Worm (Caenorhabditis elegans) whole organism, L2 larva: ENCODE results near the gene F39D8.3.

Experiments used
- C34F6.9 ChIP-seq: fragments of 150-350 bp; optimal IDR thresholded peaks from 2 replicates; lab custom pipeline; 2014; ENCODE audit warnings: missing biosample characterization, missing genetic modification characterization
- R02D3.7 ChIP-seq: fragments of 150-350 bp; optimal IDR thresholded peaks from 2 replicates; lab custom pipeline; 2014; ENCODE audit warnings: missing biosample characterization, missing genetic modification characterization
- Y55F3AM.14 ChIP-seq: fragments of 200-800 bp; sonication (Bioruptor generic); optimal IDR thresholded peaks from 2 replicates; lab custom pipeline; 2018; ENCODE audit warnings: mild to moderate bottlenecking, missing genetic modification characterization, missing compliant biosample characterization
- ZK546.5 ChIP-seq: sonication (generic microtip); optimal IDR thresholded peaks from 2 replicates; lab custom pipeline; 2017; ENCODE audit warnings: missing biosample characterization, missing genetic modification characterization
- alr-1 ChIP-seq: fragments of 150-350 bp; optimal IDR thresholded peaks from 2 replicates; lab custom pipeline; 2014; ENCODE audit warnings: missing biosample characterization, missing genetic modification characterization
- aly-2 ChIP-seq: fragments of 150-350 bp; optimal IDR thresholded peaks from 2 replicates; lab custom pipeline; 2014; ENCODE audit warnings: missing biosample characterization, missing genetic modification characterization
- ama-1 ChIP-seq: fragments of 150-350 bp; optimal IDR thresholded peaks from 2 replicates; lab custom pipeline; 2018; ENCODE audit warnings: inconsistent platforms
- blmp-1 ChIP-seq: sonication (generic microtip); optimal IDR thresholded peaks from 2 replicates; lab custom pipeline; 2017; ENCODE audit warnings: missing genetic modification characterization, mild to moderate bottlenecking, missing compliant biosample characterization, antibody characterized with exemption, moderate library complexity; ENCODE audit not compliant: insufficient read depth
- ceh-16 ChIP-seq: fragments of 150-350 bp; optimal IDR thresholded peaks from 2 replicates; lab custom pipeline; 2014; ENCODE audit warnings: missing biosample characterization, missing genetic modification characterization
- ceh-82 ChIP-seq: fragments of 150-350 bp; optimal IDR thresholded peaks from 2 replicates; lab custom pipeline; 2014; ENCODE audit warnings: missing biosample characterization, missing genetic modification characterization
- crh-2 ChIP-seq: sonication (generic microtip); optimal IDR thresholded peaks from 2 replicates; lab custom pipeline; 2017; ENCODE audit warnings: missing biosample characterization, missing genetic modification characterization
- dmd-4 ChIP-seq: sonication (generic microtip); optimal IDR thresholded peaks from 2 replicates; lab custom pipeline; 2017; ENCODE audit warnings: missing biosample characterization, missing genetic modification characterization
- egl-27 ChIP-seq: sonication (generic microtip); optimal IDR thresholded peaks from 3 replicates; lab custom pipeline; 2017; ENCODE audit warnings: missing biosample characterization, missing genetic modification reagents, missing genetic modification characterization
- elt-1 ChIP-seq: fragments of 150-350 bp; optimal IDR thresholded peaks from 2 replicates; lab custom pipeline; 2014; ENCODE audit warnings: missing biosample characterization, missing genetic modification characterization
- elt-3 ChIP-seq: sonication (generic microtip); optimal IDR thresholded peaks from 2 replicates; lab custom pipeline; 2017; ENCODE audit warnings: missing biosample characterization, missing genetic modification characterization
- fos-1 ChIP-seq: fragments of 150-350 bp; optimal IDR thresholded peaks from 2 replicates; lab custom pipeline; 2014; ENCODE audit warnings: missing biosample characterization, missing genetic modification characterization
- gmeb-1 ChIP-seq: fragments of 150-350 bp; optimal IDR thresholded peaks from 2 replicates; lab custom pipeline; 2014; ENCODE audit warnings: missing biosample characterization, missing genetic modification characterization
- lin-11 ChIP-seq: fragments of 150-350 bp; sonication (generic microtip); optimal IDR thresholded peaks from 2 replicates; lab custom pipeline; 2014; ENCODE audit warnings: missing biosample characterization, missing genetic modification characterization, inconsistent platforms, mixed read lengths
- lin-13 ChIP-seq: fragments of 150-350 bp; optimal IDR thresholded peaks from 2 replicates; lab custom pipeline; 2014; ENCODE audit warnings: missing biosample characterization, missing genetic modification reagents, missing genetic modification characterization
- lin-39 ChIP-seq: fragments of 150-350 bp; optimal IDR thresholded peaks from 2 replicates; lab custom pipeline; 2014; ENCODE audit warnings: missing biosample characterization, missing genetic modification reagents, missing genetic modification characterization
- lsy-2 ChIP-seq, 2 experiments: fragments of 150-350 bp in 1 of 2; sonication (generic microtip) in 1 of 2; optimal IDR thresholded peaks; 2 replicates each; lab custom pipeline; 2014 to 2017; ENCODE audit warnings: missing biosample characterization in 2 of 2, missing genetic modification characterization in 2 of 2
- mab-5 ChIP-seq: fragments of 150-350 bp; optimal IDR thresholded peaks from 2 replicates; lab custom pipeline; 2014; ENCODE audit warnings: missing biosample characterization, missing genetic modification characterization
- mbf-1 ChIP-seq: sonication (generic microtip); optimal IDR thresholded peaks from 2 replicates; lab custom pipeline; 2017; ENCODE audit warnings: missing biosample characterization, missing genetic modification characterization
- nhr-10 ChIP-seq: sonication (generic microtip); optimal IDR thresholded peaks from 2 replicates; lab custom pipeline; 2017; ENCODE audit warnings: missing biosample characterization, missing genetic modification characterization
- nhr-11 ChIP-seq: fragments of 150-350 bp; optimal IDR thresholded peaks from 2 replicates; lab custom pipeline; 2014; ENCODE audit warnings: missing biosample characterization, missing genetic modification characterization
- nhr-12 ChIP-seq: fragments of 150-350 bp; optimal IDR thresholded peaks from 2 replicates; lab custom pipeline; 2014; ENCODE audit warnings: missing biosample characterization, missing genetic modification characterization
- nhr-129 ChIP-seq: fragments of 150-350 bp; optimal IDR thresholded peaks from 2 replicates; lab custom pipeline; 2014; ENCODE audit warnings: missing biosample characterization, missing genetic modification characterization
- nhr-21 ChIP-seq: fragments of 150-350 bp; optimal IDR thresholded peaks from 2 replicates; lab custom pipeline; 2014; ENCODE audit warnings: missing biosample characterization, missing genetic modification characterization
- nhr-23 ChIP-seq: fragments of 150-350 bp; optimal IDR thresholded peaks from 2 replicates; lab custom pipeline; 2014; ENCODE audit warnings: missing biosample characterization, missing genetic modification reagents, missing genetic modification characterization
- nhr-237 ChIP-seq: fragments of 150-350 bp; optimal IDR thresholded peaks from 2 replicates; lab custom pipeline; 2014; ENCODE audit warnings: missing biosample characterization, missing genetic modification characterization
- nhr-25 ChIP-seq: fragments of 150-350 bp; sonication (generic microtip); optimal IDR thresholded peaks from 3 replicates; lab custom pipeline; 2014; ENCODE audit warnings: missing biosample characterization, missing genetic modification characterization
- nhr-6 ChIP-seq: fragments of 150-350 bp; optimal IDR thresholded peaks from 2 replicates; lab custom pipeline; 2014; ENCODE audit warnings: missing biosample characterization, missing genetic modification characterization
- nhr-77 ChIP-seq: fragments of 150-350 bp; optimal IDR thresholded peaks from 2 replicates; lab custom pipeline; 2014; ENCODE audit warnings: missing biosample characterization, missing genetic modification characterization
- peb-1 ChIP-seq: fragments of 150-350 bp; optimal IDR thresholded peaks from 2 replicates; lab custom pipeline; 2014; ENCODE audit warnings: missing biosample characterization, missing genetic modification characterization
- sem-4 ChIP-seq: fragments of 150-350 bp; optimal IDR thresholded peaks from 2 replicates; lab custom pipeline; 2014; ENCODE audit warnings: missing biosample characterization, missing genetic modification reagents, missing genetic modification characterization
- skn-1 ChIP-seq: sonication (generic microtip); optimal IDR thresholded peaks from 2 replicates; lab custom pipeline; 2017; ENCODE audit warnings: missing biosample characterization, missing genetic modification characterization
- sma-3 ChIP-seq: sonication (generic microtip); optimal IDR thresholded peaks from 2 replicates; lab custom pipeline; 2016; ENCODE audit warnings: missing genetic modification reagents, missing genetic modification characterization, missing compliant biosample characterization
- sma-9 ChIP-seq, 2 experiments: fragments of 150-350 bp in 1 of 2; sonication (generic microtip) in 1 of 2; optimal IDR thresholded peaks; 2 replicates each; lab custom pipeline; 2014 to 2016; ENCODE audit warnings: missing genetic modification characterization in 2 of 2, mild to moderate bottlenecking in 1 of 2, missing biosample characterization in 1 of 2, missing compliant biosample characterization in 1 of 2, missing genetic modification reagents in 1 of 2, moderate library complexity in 1 of 2
- snpc-4 ChIP-seq: fragments of 150-350 bp; optimal IDR thresholded peaks from 2 replicates; lab custom pipeline; 2014; ENCODE audit warnings: missing biosample characterization, missing genetic modification characterization
- unc-39 ChIP-seq: fragments of 150-350 bp; optimal IDR thresholded peaks from 2 replicates; lab custom pipeline; 2014; ENCODE audit warnings: missing biosample characterization, missing genetic modification characterization
- unc-55 ChIP-seq: fragments of 150-350 bp; sonication (generic microtip); optimal IDR thresholded peaks from 3 replicates; lab custom pipeline; 2014; ENCODE audit warnings: missing biosample characterization, missing genetic modification reagents, missing genetic modification characterization
- unc-62 ChIP-seq: fragments of 150-350 bp; optimal IDR thresholded peaks from 2 replicates; lab custom pipeline; 2014; ENCODE audit warnings: missing biosample characterization, missing genetic modification reagents, missing genetic modification characterization
- zag-1 ChIP-seq: fragments of 150-350 bp; optimal IDR thresholded peaks from 2 replicates; lab custom pipeline; 2014; ENCODE audit warnings: missing biosample characterization, missing genetic modification characterization
- ztf-11 ChIP-seq: sonication (generic microtip); optimal IDR thresholded peaks from 2 replicates; lab custom pipeline; 2017; ENCODE audit warnings: missing biosample characterization, missing genetic modification characterization
- ztf-4 ChIP-seq: fragments of 150-350 bp; optimal IDR thresholded peaks from 2 replicates; lab custom pipeline; 2014; ENCODE audit warnings: missing biosample characterization, missing genetic modification characterization

F39D8.3 gene

ce11 chrX:15374668-15375208 lies 46.0 kb upstream of the F39D8.3 start:
- TF ChIP-seq alr-1 (no peak), nhr-21 (tag; lab: Kevin White, UChicago) (peak; percentile 55), nhr-10 (tag; lab: Kevin White, UChicago) (no peak), nhr-25 (tag; lab: Kevin White, UChicago) (peak; percentile 58), lin-39 (no peak), ztf-11 (tag; lab: Kevin White, UChicago) (no peak), nhr-12 (tag; lab: Kevin White, UChicago) (no peak), C34F6.9 (no peak), nhr-11 (tag; lab: Kevin White, UChicago) (no peak), sma-9 (GFP tag; optimal IDR thresholded peaks at IDR 0.05; lab: Kevin White, UChicago) (peak; percentile 2), sma-9 (tag; optimal IDR thresholded peaks at IDR 0.05; lab: Kevin White, UChicago) (no peak), ceh-16 (tag; lab: Kevin White, UChicago) (no peak), egl-27 (peak; percentile 35), elt-1 (tag; lab: Kevin White, UChicago) (peak; percentile 24), gmeb-1 (tag; lab: Kevin White, UChicago) (no peak), unc-55 (no peak), snpc-4 (tag; lab: Kevin White, UChicago) (no peak), lsy-2 (tag; optimal IDR thresholded peaks at IDR 0.05; lab: Kevin White, UChicago) (no peak), nhr-129 (tag; lab: Kevin White, UChicago) (no peak), R02D3.7 (no peak), crh-2 (tag; lab: Kevin White, UChicago) (no peak), lin-11 (tag; lab: Kevin White, UChicago) (no peak), ztf-4 (tag; lab: Kevin White, UChicago) (no peak), nhr-6 (tag; lab: Kevin White, UChicago) (no peak), lin-13 (no peak), mbf-1 (no peak), blmp-1 (peak; percentile 51)

ce11 chrX:15375299-15375698 lies 45.5 kb upstream of the F39D8.3 start:
- TF ChIP-seq aly-2 (tag; lab: Kevin White, UChicago) (no peak), Y55F3AM.14 (no peak), nhr-237 (tag; lab: Kevin White, UChicago) (no peak), egl-27 (peak; percentile 63), lsy-2 (tag; optimal IDR thresholded peaks at IDR 0.05; lab: Kevin White, UChicago) (no peak), fos-1 (tag; lab: Kevin White, UChicago) (peak; percentile 61), nhr-23 (tag; lab: Kevin White, UChicago) (no peak), nhr-21 (tag; lab: Kevin White, UChicago) (peak; percentile 46), sma-9 (GFP tag; optimal IDR thresholded peaks at IDR 0.05; lab: Kevin White, UChicago) (peak; percentile 72), sma-9 (tag; optimal IDR thresholded peaks at IDR 0.05; lab: Kevin White, UChicago) (no peak), blmp-1 (peak; percentile 59)

ce11 chrX:15376580-15376979 lies 44.2 kb upstream of the F39D8.3 start:
- TF ChIP-seq blmp-1 (peak; percentile 42), ztf-11 (tag; lab: Kevin White, UChicago) (no peak), elt-1 (tag; lab: Kevin White, UChicago) (no peak), C34F6.9 (no peak), nhr-21 (tag; lab: Kevin White, UChicago) (no peak), nhr-11 (tag; lab: Kevin White, UChicago) (no peak), R02D3.7 (no peak), sma-3 (GFP tag; lab: Kevin White, UChicago) (no peak), ceh-82 (no peak), crh-2 (tag; lab: Kevin White, UChicago) (no peak), nhr-77 (no peak), Y55F3AM.14 (no peak), unc-62 (GFP tag; lab: Kevin White, UChicago) (no peak), nhr-10 (tag; lab: Kevin White, UChicago) (no peak), fos-1 (tag; lab: Kevin White, UChicago) (peak; percentile 38), lsy-2 (tag; optimal IDR thresholded peaks at IDR 0.05; lab: Kevin White, UChicago) (peak in 1 of 2 experiments; percentile 20), peb-1 (tag; lab: Kevin White, UChicago) (no peak), elt-3 (tag; lab: Kevin White, UChicago) (no peak), nhr-12 (tag; lab: Kevin White, UChicago) (no peak), sma-9 (GFP tag; optimal IDR thresholded peaks at IDR 0.05; lab: Kevin White, UChicago) (peak; percentile 46), sma-9 (tag; optimal IDR thresholded peaks at IDR 0.05; lab: Kevin White, UChicago) (no peak), dmd-4 (tag; lab: Kevin White, UChicago) (no peak), skn-1 (no peak), nhr-237 (tag; lab: Kevin White, UChicago) (no peak), ama-1 (lab: Kevin White, UChicago) (no peak), sem-4 (tag; lab: Kevin White, UChicago) (no peak), lin-39 (no peak), aly-2 (tag; lab: Kevin White, UChicago) (no peak), egl-27 (no peak), unc-39 (tag; lab: Kevin White, UChicago) (no peak), ZK546.5 (tag; lab: Kevin White, UChicago) (no peak), alr-1 (no peak), gmeb-1 (tag; lab: Kevin White, UChicago) (peak; percentile 19), mbf-1 (no peak), lin-13 (no peak), mab-5 (no peak), nhr-129 (tag; lab: Kevin White, UChicago) (peak; percentile 61), nhr-25 (tag; lab: Kevin White, UChicago) (no peak), zag-1 (tag; lab: Kevin White, UChicago) (no peak), ztf-4 (tag; lab: Kevin White, UChicago) (no peak)
